Worm (Caenorhabditis elegans): Measurements from ENCODE around the gene F58G6.7.

Gene F58G6.7

DNA sequence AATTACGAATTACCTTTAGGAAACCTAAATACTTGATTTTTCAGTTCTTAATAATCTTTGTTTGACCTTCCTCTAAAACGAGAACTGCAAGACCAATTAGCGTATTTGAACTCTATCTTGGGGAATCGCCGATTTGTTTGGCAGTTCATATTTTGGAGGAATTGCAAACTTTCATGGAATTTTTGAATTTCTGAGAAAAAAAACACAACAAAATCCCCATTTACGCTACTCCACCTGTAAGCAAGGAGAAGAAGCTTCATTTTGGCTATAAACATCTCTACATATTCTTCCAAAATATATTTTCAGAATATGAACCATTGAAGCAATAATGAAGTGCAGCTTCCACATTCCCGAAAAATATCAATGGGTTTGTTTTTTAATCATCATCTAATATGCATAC, 38.8 kb downstream of the F58G6.7 start, which contains the start of gene twk-9:
TSS of gene twk-9 (plus strand) at position 301 of the 400 bp plus-strand sequence.
- TF ChIP-seq ztf-11 (tag; optimal IDR thresholded peaks at IDR 0.05), result no peak
- no peak for TF ChIP-seq drap-1 (GFP tag; optimal IDR thresholded peaks at IDR 0.05)
- TF ChIP-seq sptf-1 (tag; optimal IDR thresholded peaks at IDR 0.05), result no peak

DNA sequence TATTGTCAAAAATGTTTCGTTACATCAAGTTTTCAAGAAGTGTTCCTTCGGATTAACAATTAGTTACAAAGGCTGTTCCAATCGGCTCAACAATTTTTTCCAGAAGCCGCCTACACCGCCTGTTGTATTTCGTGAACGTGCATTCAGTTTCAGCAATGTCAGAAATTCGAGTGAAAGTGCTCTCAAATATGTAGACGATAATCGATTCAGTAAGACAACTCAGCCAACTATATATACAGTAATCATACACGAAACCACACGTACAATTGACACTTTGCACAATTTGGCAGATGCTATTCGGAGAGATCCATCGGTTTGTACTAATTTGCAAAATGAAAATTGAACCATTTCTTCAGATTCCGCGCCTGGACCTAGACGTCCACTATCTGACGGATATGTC, 42.4 kb downstream of the F58G6.7 start:
- no peak for TF ChIP-seq nhr-76 (tag; optimal IDR thresholded peaks at IDR 0.05)
- TF ChIP-seq flh-1 (GFP tag; optimal IDR thresholded peaks at IDR 0.05), result no peak
- TF ChIP-seq drap-1 (GFP tag; optimal IDR thresholded peaks at IDR 0.05), result no peak
- TF ChIP-seq M03D4.4 (tag; optimal IDR thresholded peaks at IDR 0.05), result no peak
- TF ChIP-seq pha-4 (tag; optimal IDR thresholded peaks at IDR 0.05), result no peak
- TF ChIP-seq blmp-1 (tag; optimal IDR thresholded peaks at IDR 0.05), result no peak
- TF ChIP-seq hlh-1 (tag; optimal IDR thresholded peaks at IDR 0.05), result no peak
- no peak for TF ChIP-seq sem-2 (GFP tag; optimal IDR thresholded peaks at IDR 0.05)
- no peak for TF ChIP-seq snpc-4 (tag; optimal IDR thresholded peaks at IDR 0.05)
- no peak for TF ChIP-seq sptf-1 (tag; optimal IDR thresholded peaks at IDR 0.05)
- TF ChIP-seq zip-8 (tag; optimal IDR thresholded peaks at IDR 0.05), result no peak
- TF ChIP-seq nhr-237 (tag; optimal IDR thresholded peaks at IDR 0.05), result no peak
- TF ChIP-seq ham-2 (GFP tag; optimal IDR thresholded peaks at IDR 0.05), result no peak
- TF ChIP-seq unc-62 (GFP tag; optimal IDR thresholded peaks at IDR 0.05), result no peak

DNA sequence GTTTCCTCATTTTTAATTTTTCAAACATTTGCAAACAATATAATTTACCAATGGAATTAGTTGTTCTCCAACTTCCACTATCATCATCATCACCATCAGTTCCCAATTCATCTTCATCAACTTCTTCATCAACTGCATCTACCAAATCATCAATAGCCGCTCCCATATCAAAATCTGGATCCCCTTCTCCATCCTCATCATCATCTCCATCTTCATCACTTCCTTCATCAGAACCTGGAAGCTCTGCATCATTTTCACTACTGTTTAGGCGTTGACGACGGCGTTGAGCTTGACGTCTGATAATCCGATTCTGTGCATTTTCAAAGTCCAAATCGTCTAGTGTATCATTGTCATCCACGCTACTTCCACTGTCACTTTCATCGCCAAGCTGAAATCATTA, 43.8 kb downstream of the F58G6.7 start:
- TF ChIP-seq ceh-39 (tag; optimal IDR thresholded peaks at IDR 0.05), result no peak
- no peak for TF ChIP-seq drap-1 (GFP tag; optimal IDR thresholded peaks at IDR 0.05)
- no peak for TF ChIP-seq ham-2 (GFP tag; optimal IDR thresholded peaks at IDR 0.05)
- no peak for TF ChIP-seq nhr-12 (tag; optimal IDR thresholded peaks at IDR 0.05)
- no peak for TF ChIP-seq tbx-8 (GFP tag; optimal IDR thresholded peaks at IDR 0.05)
- no peak for TF ChIP-seq pha-4 (tag; optimal IDR thresholded peaks at IDR 0.05)
- TF ChIP-seq ceh-83 (GFP tag; optimal IDR thresholded peaks at IDR 0.05), result no peak
- no peak for TF ChIP-seq sem-2 (GFP tag; optimal IDR thresholded peaks at IDR 0.05)
- TF ChIP-seq ceh-43 (GFP tag; optimal IDR thresholded peaks at IDR 0.05), result no peak
- no peak for TF ChIP-seq lsy-2 (tag; optimal IDR thresholded peaks at IDR 0.05)
- no peak for TF ChIP-seq M03D4.4 (tag; optimal IDR thresholded peaks at IDR 0.05)
- TF ChIP-seq elt-3 (tag; optimal IDR thresholded peaks at IDR 0.05), result no peak
- TF ChIP-seq mab-5 (tag; optimal IDR thresholded peaks at IDR 0.05), result no peak
- TF ChIP-seq zip-8 (tag; optimal IDR thresholded peaks at IDR 0.05), result no peak
- no peak for TF ChIP-seq sptf-1 (tag; optimal IDR thresholded peaks at IDR 0.05)
- no peak for TF ChIP-seq bed-3 (GFP tag; optimal IDR thresholded peaks at IDR 0.05)
- TF ChIP-seq mep-1 (tag; optimal IDR thresholded peaks at IDR 0.05), result no peak
- TF ChIP-seq unc-120 (tag; optimal IDR thresholded peaks at IDR 0.05; ENCODE audit: poor library complexity, severe bottlenecking), result no peak
- no peak for TF ChIP-seq lin-13 (tag; optimal IDR thresholded peaks at IDR 0.05)

DNA sequence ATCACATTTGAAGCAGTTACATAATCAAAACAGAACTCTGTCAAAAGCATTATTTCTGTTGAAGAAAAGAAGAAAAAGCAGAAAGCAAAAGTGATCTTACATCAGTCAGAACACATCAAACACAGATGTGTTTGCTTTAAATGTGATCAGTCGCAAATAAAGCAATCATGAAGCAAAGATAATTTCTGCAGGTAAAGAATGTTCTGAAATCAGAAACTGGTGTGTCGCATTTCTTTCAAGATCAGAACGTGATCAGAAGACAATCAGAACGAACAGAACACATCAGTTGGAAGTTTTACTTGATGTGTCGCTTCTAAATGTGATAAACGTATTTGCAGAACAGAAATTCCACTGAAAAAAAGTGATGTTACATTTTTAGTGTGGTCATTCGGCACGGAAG, 44.9 kb downstream of the F58G6.7 start:
- TF ChIP-seq mls-2 (tag; optimal IDR thresholded peaks at IDR 0.05) (no peak), ceh-83 (GFP tag; optimal IDR thresholded peaks at IDR 0.05) (no peak), ces-1 (GFP tag; optimal IDR thresholded peaks at IDR 0.05) (no peak), blmp-1 (tag; optimal IDR thresholded peaks at IDR 0.05) (no peak), ceh-39 (tag; optimal IDR thresholded peaks at IDR 0.05) (no peak), elt-1 (tag; optimal IDR thresholded peaks at IDR 0.05; ENCODE audit: borderline replicate concordance, insufficient read depth) (no peak), sem-2 (GFP tag; optimal IDR thresholded peaks at IDR 0.05) (no peak), tbx-8 (GFP tag; optimal IDR thresholded peaks at IDR 0.05) (no peak), lsy-2 (tag; optimal IDR thresholded peaks at IDR 0.05) (no peak), sptf-1 (tag; optimal IDR thresholded peaks at IDR 0.05) (no peak), nhr-76 (tag; optimal IDR thresholded peaks at IDR 0.05) (no peak), nhr-2 (tag; optimal IDR thresholded peaks at IDR 0.05) (no peak), lin-13 (tag; optimal IDR thresholded peaks at IDR 0.05) (no peak), unc-39 (tag; optimal IDR thresholded peaks at IDR 0.05) (no peak), pha-4 (tag; optimal IDR thresholded peaks at IDR 0.05) (no peak), ztf-11 (tag; optimal IDR thresholded peaks at IDR 0.05) (no peak), drap-1 (GFP tag; optimal IDR thresholded peaks at IDR 0.05) (no peak), nhr-12 (tag; optimal IDR thresholded peaks at IDR 0.05) (no peak), flh-1 (GFP tag; optimal IDR thresholded peaks at IDR 0.05) (no peak)
